Comparison of ENCODE assay signal across 1 fruit fly cellular context in genomic region chr3L:21823236-21823635, dm6.
A peak's percentile ranks its signal among the peaks of the same experiment; 100 is the strongest.
TF ChIP-seq lines count a peak whose summit lies in the region.

Gene CG7407, plus strand, starts transcription at chr3L:21823461.

TF ChIP-seq in whole organism, embryonic, 481 proteins besides CTCF, POLR2A, EP300 and RAD21 (continued from another document):
- TF ChIP-seq CG4360 (GFP tag; IDR thresholded peaks at IDR 0.05; lab: Robert Waterston, UW) = no peak
- TF ChIP-seq CG16813 (GFP tag; IDR thresholded peaks at IDR 0.05; lab: Robert Waterston, UW; ENCODE audit: partially characterized antibody) = no peak
- no peak for TF ChIP-seq crp (GFP tag; optimal IDR thresholded peaks at IDR 0.05; lab: Kevin White, UChicago)
- peak; percentile 19 for TF ChIP-seq CG14710 (tag; optimal IDR thresholded peaks at IDR 0.05; lab: Kevin White, UChicago)
- peak; percentile 65 for TF ChIP-seq E2f2 (GFP tag; IDR thresholded peaks at IDR 0.05; lab: Robert Waterston, UW)
- TF ChIP-seq CG11723 (GFP tag; optimal IDR thresholded peaks at IDR 0.05; lab: Kevin White, UChicago) = no peak
- peak in 1 of 2 experiments; percentile 23 for TF ChIP-seq bsh (GFP tag; optimal IDR thresholded peaks at IDR 0.05; lab: Kevin White, UChicago)
- TF ChIP-seq CG4617 (GFP tag; optimal IDR thresholded peaks at IDR 0.05; lab: Kevin White, UChicago; ENCODE audit: borderline replicate concordance) = peak; percentile 27
- TF ChIP-seq wek (GFP tag; optimal IDR thresholded peaks at IDR 0.05; lab: Kevin White, UChicago) = peak; percentile 6
- TF ChIP-seq sens (GFP tag; lab: Kevin White, UChicago) = peak; percentile 61
- peak; percentile 0 for TF ChIP-seq Lhr (GFP tag; optimal IDR thresholded peaks at IDR 0.05; lab: Kevin White, UChicago)
- no peak for TF ChIP-seq B-H2 (GFP tag; optimal IDR thresholded peaks at IDR 0.05; lab: Kevin White, UChicago)
- no peak for TF ChIP-seq HHEX (GFP tag; optimal IDR thresholded peaks at IDR 0.05; lab: Kevin White, UChicago)
- TF ChIP-seq ftz-f1 (GFP tag; optimal IDR thresholded peaks at IDR 0.05; lab: Kevin White, UChicago) = peak; percentile 44
- no peak for TF ChIP-seq CG14667 (GFP tag; IDR thresholded peaks at IDR 0.05; lab: Robert Waterston, UW)
- TF ChIP-seq CG15601 (tag; optimal IDR thresholded peaks at IDR 0.05; lab: Kevin White, UChicago) = no peak
- TF ChIP-seq tin (GFP tag; optimal IDR thresholded peaks at IDR 0.05; lab: Kevin White, UChicago) = no peak
- no peak for TF ChIP-seq pho (GFP tag; optimal IDR thresholded peaks at IDR 0.05; lab: Kevin White, UChicago)
- TF ChIP-seq row (GFP tag; IDR thresholded peaks at IDR 0.05; lab: Robert Waterston, UW) = peak; percentile 48; the same call in 1 of the 3 replicates
- no peak for TF ChIP-seq ci (GFP tag; IDR thresholded peaks at IDR 0.05; lab: Robert Waterston, UW)
- TF ChIP-seq YL-1 (GFP tag; optimal IDR thresholded peaks at IDR 0.05; lab: Kevin White, UChicago) = peak; percentile 42
- TF ChIP-seq Dp (GFP tag; optimal IDR thresholded peaks at IDR 0.05; lab: Kevin White, UChicago) = peak; percentile 57
- TF ChIP-seq her (GFP tag; optimal IDR thresholded peaks at IDR 0.05; lab: Kevin White, UChicago) = no peak
